Fruit fly (Drosophila melanogaster) ovary, adult (tissue): ENCODE data around the gene Asator.

Experiments
- CG17801 ChIP-seq: fragments of 200-800 bp; optimal IDR thresholded peaks from 2 replicates; lab custom pipeline; 2019; ENCODE audit warnings: missing biosample characterization, mild to moderate bottlenecking, missing genetic modification characterization, moderate library complexity; ENCODE audit not compliant: partially characterized antibody

Asator gene

DNA sequence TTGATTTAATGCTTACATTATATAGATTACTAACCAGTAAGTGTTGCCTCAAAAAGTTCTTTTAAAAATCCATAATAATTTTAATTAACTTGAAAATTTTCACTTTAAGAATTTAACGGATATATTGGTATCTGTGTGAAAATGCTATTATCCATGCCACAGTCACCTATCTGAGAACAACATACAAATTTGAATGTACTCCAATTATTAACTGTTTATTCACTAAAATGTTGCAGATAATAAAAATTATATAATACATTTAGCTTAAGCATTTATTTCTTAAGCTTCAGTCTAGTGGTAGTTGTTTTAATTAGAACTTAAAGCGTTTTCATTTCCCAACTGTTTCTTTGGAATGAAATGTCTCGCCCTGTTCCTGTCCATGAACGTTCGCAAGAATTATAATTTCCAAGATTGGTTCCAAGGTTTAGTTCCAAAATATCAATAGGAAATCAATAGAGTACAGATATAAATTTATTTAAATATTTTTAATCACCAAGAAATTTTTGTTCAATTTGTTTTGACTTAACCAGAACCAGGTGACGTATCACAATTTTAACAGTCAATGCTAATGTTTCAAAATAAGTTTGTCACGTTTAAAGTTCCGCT, 43.6 kb downstream of the Asator start, which contains the start of gene CaMKI:
Gene CaMKI (plus strand): TSS at position 392 of the 606 bp plus-strand sequence.
- TF ChIP-seq CG17801 (GFP tag; lab: Kevin White, UChicago), result no peak

DNA sequence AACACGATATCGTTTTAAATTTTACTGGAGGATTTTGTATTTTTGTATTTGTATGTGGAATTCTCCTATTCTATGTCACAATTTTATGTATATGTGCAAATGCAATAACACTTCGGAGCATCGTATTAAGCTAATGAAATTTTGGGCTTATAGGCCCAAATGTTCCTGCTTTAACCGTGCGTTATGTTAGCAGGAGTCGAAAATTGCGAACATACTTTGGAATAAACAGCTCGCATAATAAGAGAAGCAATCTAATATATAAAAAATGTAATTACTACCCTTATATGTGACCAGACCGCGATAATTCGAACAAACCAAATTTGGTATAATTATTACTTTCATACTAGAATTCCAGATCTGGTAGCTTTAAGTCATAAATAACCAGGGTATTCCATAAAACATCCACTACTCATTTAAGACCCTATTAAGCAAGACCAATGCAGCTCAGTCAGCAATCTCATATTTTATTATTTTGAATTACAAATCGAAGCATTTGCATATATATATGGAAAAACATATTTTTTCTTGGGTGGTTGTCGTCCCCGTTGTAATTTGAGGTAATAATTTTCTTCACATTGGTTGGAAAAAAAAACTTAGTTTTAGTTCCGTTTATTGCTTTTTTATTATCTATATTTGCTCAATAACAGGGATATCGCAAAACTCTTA, 45.1 kb downstream of the Asator start, which contains the start of gene lgs:
Gene lgs (minus strand): TSS at position 320 of the 666 bp plus-strand sequence.
- peak; percentile 20 for TF ChIP-seq CG17801 (GFP tag; lab: Kevin White, UChicago)

DNA sequence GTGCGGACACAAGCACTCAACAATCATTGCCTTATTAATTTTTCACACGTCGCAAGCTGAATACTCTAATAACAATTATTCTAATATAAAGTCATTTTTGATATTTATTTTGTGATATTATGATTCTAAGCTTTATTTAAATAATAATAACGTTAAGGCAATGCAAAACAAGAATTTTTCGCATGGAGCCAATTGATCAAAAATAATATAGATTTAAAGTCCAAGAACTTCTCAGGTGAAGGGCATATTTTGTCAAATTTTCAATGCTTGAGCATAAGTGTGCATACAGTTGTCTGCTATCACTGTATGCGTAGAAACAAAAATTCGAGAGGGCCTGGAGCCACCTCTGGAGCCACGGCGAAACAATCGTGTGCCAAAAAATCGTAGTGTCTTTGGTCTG, 54.4 kb downstream of the Asator start:
- no peak for TF ChIP-seq CG17801 (GFP tag; lab: Kevin White, UChicago)

DNA sequence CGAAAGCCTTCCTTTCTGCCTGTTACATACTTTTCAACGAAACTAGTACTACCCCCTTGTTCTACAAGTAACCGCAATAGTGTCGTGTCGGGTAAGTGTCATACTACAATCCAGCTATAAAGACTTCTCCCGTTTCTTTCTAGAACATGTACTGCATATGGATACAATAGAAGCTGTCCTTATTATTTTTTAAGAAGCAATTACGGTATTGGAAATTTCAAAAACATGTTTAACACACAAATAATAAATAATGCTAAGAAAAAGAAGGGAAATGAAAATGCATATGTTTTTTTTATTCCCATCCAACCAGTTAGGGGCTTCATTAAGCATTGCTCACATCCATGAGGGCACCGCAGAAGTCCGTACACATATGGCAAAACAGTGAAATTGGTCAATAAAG, 59.3 kb downstream of the Asator start:
- no peak for TF ChIP-seq CG17801 (GFP tag; lab: Kevin White, UChicago)

DNA sequence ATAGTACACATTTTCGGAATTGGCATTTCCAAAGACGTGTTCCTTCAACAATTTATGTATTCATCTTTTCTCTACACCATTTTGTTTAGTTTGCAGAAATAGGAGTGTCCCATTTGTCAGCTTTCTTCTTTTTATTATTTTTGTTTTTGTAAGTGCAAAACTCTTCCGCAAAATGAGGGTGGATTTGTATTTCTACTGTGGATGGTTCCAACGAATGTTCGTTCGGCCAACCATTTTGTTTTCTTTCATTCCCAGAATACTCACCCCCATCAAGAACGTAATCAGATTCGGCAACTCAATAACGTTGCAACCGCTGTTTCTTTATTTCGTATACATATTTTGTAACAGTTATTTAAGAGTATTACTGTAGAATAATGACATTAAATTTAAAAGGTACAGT, 60.5 kb downstream of the Asator start:
- no peak for TF ChIP-seq CG17801 (GFP tag; lab: Kevin White, UChicago)

DNA sequence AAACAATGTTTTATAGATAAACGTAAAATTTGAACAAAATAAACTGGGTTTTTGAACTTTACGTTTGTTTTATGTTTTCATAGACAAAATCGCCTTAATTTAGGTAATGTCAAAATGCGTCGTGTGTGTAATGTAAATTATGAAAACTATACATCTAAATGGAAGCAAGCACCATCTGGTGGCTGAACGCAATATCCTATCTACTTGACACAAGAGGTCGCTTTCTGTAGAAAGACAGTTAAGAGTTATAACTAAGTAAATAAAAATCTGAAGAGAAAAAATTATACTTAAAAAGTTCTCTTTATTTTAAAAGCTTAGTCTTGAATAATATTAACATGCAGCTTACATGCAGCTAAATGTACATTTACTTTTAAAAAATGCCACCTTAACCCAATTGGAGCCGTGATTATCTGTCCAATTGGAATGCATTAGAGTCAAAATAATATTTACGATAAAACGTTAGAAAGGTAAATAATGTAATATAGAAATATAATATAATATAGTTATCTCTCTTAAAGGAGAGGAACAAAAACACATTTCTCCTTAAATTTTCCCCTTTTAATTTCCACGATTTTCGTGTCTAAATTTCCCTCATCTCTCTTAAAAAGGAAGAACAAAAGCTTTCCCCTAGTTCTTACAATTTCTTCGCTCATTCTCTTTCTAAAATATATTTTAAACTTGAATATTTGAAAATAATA, 64.0 kb downstream of the Asator start:
- TF ChIP-seq CG17801 (GFP tag; lab: Kevin White, UChicago), result peak; percentile 78

DNA sequence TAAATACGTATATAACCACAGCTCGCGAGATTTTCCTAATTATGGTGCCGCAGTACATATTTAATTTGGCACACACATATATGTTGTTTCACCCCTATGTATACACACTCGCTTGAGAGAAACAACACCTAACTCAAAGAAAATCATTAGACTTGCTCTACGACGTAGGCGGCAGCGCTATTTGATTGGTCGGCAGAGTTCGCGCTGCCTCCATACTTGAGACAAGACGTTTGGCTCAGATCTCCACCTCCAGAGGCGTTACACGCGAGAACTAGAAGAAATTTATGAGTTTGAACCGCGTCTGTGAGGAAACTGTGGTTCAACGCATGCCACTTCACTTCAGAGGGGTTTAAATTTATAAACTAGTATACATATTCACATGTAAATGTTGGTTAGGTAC, 65.5 kb downstream of the Asator start:
- TF ChIP-seq CG17801 (GFP tag; lab: Kevin White, UChicago), result no peak

DNA sequence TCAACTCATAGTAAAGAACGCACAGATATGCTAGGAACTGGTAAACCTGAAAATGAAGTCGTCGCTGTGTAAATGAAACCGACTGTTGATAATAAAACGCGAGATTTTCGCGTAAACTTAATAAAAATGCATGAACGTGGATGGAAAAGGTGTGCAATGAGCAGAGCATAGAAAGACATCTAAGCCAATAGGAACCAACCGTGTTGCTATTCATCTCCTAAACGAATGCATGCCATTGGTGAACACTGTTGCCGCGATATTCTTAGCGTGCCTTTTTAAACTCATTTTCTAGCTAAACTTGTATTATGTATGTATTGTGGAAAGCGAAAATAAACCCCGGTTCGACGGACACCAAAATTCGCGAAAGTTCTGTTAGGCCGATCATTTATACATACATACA, 67.0 kb downstream of the Asator start:
- TF ChIP-seq CG17801 (GFP tag; lab: Kevin White, UChicago), result no peak

DNA sequence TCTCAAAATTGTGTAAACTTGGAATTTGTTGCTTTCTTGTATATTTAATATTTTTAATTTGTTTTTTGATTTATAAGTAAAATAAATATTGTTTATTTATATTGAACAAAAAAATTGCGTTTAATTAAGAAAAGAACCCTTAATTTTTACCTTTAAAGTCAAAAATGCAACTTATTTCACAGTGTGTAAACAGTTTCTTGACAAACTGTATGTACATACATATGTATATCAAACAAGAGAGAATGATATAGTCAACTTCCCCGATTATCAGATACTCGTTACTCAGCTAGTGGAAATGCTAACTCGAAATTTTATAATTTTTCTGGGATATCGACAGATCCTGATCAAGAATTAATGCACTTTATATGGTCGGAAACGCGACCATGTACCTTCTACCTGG, 67.8 kb downstream of the Asator start:
- no peak for TF ChIP-seq CG17801 (GFP tag; lab: Kevin White, UChicago)
